Worm (Caenorhabditis elegans): Measurements from ENCODE around the gene jmjd-1.1.

Gene jmjd-1.1

DNA sequence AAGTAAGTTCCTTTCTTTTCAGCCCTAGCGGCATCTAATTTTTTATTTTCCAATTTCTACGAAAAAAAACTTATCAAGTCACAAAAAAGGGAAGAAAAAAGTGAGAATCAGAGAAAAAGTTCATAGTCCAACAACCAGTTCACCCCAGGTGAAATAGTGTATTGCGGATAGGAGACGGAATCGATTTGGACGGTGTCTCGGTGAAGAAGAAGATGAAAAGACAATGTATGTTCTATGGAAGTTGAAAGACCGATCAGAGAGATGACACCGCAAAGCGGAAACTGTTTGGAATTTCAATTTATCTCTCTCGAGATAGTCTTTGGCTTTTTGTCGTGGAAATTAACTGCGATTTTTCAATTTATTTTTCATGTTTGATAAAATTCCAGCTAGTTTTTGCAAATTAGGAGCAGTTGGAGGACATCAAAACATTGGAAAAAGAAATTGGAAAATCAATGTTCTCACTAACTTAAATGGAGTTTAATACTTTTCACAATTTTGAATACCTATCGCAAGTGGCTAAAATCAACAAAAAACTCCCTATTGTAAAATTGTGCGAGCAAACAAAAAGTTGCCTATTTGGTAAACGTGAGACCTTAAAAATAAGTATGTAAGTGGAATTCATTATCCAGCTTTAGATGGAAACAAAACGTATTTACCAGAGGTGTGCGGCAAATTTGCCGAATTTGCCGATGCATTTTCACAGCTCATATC lies 46.0 kb downstream of the jmjd-1.1 start (continued):
- no peak for TF ChIP-seq mep-1 (tag; optimal IDR thresholded peaks at IDR 0.05)
- TF ChIP-seq xbp-1 (tag; optimal IDR thresholded peaks at IDR 0.05): no peak
- TF ChIP-seq rnt-1 (tag; optimal IDR thresholded peaks at IDR 0.05): no peak
- TF ChIP-seq ama-1 (optimal IDR thresholded peaks at IDR 0.05): no peak
- TF ChIP-seq pqm-1 (tag; optimal IDR thresholded peaks at IDR 0.05): no peak
- no peak for TF ChIP-seq nhr-76 (tag; optimal IDR thresholded peaks at IDR 0.05)
- TF ChIP-seq ztf-11 (tag; optimal IDR thresholded peaks at IDR 0.05): no peak
- no peak for TF ChIP-seq unc-130 (tag; optimal IDR thresholded peaks at IDR 0.05)
- TF ChIP-seq ceh-63 (GFP tag; optimal IDR thresholded peaks at IDR 0.05): no peak
- TF ChIP-seq egl-27 (tag; optimal IDR thresholded peaks at IDR 0.05): no peak
- TF ChIP-seq tbx-2 (tag; optimal IDR thresholded peaks at IDR 0.05): peak; percentile 8
- TF ChIP-seq ceh-82 (tag; optimal IDR thresholded peaks at IDR 0.05): no peak
- TF ChIP-seq nhr-11 (tag; optimal IDR thresholded peaks at IDR 0.05): no peak
- no peak for TF ChIP-seq nhr-12 (tag; optimal IDR thresholded peaks at IDR 0.05)
- no peak for TF ChIP-seq aly-2 (tag; optimal IDR thresholded peaks at IDR 0.05)
- TF ChIP-seq nhr-90 (tag; optimal IDR thresholded peaks at IDR 0.05; ENCODE audit: poor library complexity): no peak
- TF ChIP-seq hpl-2 (GFP tag; optimal IDR thresholded peaks at IDR 0.05): no peak
- no peak for TF ChIP-seq mdl-1 (tag; optimal IDR thresholded peaks at IDR 0.05)
- peak in 4 of 6 experiments; percentile 9 to 76 (median 68) for TF ChIP-seq elt-3 (tag; optimal IDR thresholded peaks at IDR 0.05)
- TF ChIP-seq zag-1 (tag; optimal IDR thresholded peaks at IDR 0.05): no peak
- TF ChIP-seq F16B12.6 (tag; optimal IDR thresholded peaks at IDR 0.05): no peak
- peak; percentile 20 for TF ChIP-seq nhr-20 (tag; optimal IDR thresholded peaks at IDR 0.05)
- TF ChIP-seq mab-9 (GFP tag; IDR thresholded peaks at IDR 0.05): no peak
- peak; percentile 17 for TF ChIP-seq snu-23 (GFP tag; optimal IDR thresholded peaks at IDR 0.05)
- TF ChIP-seq ces-1 (GFP tag; optimal IDR thresholded peaks at IDR 0.05): no peak
- TF ChIP-seq zip-4 (GFP tag; optimal IDR thresholded peaks at IDR 0.05): no peak
- peak; percentile 59 for TF ChIP-seq lin-14 (GFP tag; optimal IDR thresholded peaks at IDR 0.05)
- no peak for TF ChIP-seq jun-1 (tag; optimal IDR thresholded peaks at IDR 0.05)
- TF ChIP-seq elt-2 (tag; optimal IDR thresholded peaks at IDR 0.05): no peak
- no peak for TF ChIP-seq hlh-17 (GFP tag; optimal IDR thresholded peaks at IDR 0.05; ENCODE audit: borderline replicate concordance)
- TF ChIP-seq swsn-7 (tag; optimal IDR thresholded peaks at IDR 0.05): no peak
- TF ChIP-seq lsy-2 (tag; optimal IDR thresholded peaks at IDR 0.05): peak in 1 of 2 experiments; percentile 7
- TF ChIP-seq unc-30 (tag; optimal IDR thresholded peaks at IDR 0.05): no peak

DNA sequence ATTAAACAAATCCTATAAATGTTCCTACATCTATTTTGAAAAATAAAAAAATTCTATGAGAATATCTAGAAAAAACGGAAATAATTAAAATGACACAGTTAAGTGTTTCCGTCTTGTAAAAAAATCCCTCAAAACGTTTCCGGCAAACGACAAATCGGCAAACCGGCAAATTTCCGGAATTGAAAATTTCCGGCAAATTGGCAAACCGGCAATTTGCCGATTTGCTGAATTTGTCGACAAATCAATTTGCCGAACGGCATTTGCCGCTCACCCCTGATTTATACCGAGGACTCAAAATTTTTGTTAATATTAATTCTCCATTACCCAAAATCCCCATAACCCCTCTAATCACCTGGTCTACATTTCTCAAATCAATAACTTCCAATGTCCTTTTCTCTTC lies 46.8 kb downstream of the jmjd-1.1 start:
- TF ChIP-seq lin-35 (GFP tag; optimal IDR thresholded peaks at IDR 0.05): no peak
- TF ChIP-seq efl-1 (optimal IDR thresholded peaks at IDR 0.05): no peak
- peak in 1 of 2 experiments; percentile 53 for TF ChIP-seq efl-1 (GFP tag; optimal IDR thresholded peaks at IDR 0.05 in 1 of 2)
- no peak for TF ChIP-seq egl-13 (tag; optimal IDR thresholded peaks at IDR 0.05)
- TF ChIP-seq nhr-28 (tag; optimal IDR thresholded peaks at IDR 0.05): no peak
- TF ChIP-seq C34B4.2 (tag; optimal IDR thresholded peaks at IDR 0.05): no peak

DNA sequence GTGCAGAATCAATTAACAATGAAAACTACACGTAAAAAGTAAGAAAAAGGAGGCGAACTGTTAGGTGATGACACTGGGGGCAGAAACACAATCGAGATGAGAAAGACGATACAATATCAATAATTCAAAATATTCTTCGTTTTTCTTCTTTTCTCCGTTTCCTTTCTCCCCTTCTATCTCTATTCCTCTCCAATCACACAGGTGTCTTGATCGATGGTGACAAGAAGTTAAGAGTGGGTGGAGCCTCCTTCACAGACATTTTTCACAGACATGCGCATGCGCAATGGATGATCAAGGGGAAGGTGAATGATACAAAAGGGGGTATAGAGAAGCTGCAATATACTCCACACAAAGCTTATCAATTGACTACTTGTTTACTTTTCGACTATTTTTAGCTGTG lies 48.4 kb downstream of the jmjd-1.1 start:
- TF ChIP-seq ztf-4 (tag; optimal IDR thresholded peaks at IDR 0.05): no peak
- no peak for TF ChIP-seq ces-1 (GFP tag; optimal IDR thresholded peaks at IDR 0.05)
- no peak for TF ChIP-seq lin-14 (GFP tag; optimal IDR thresholded peaks at IDR 0.05)
- TF ChIP-seq elt-3 (tag; optimal IDR thresholded peaks at IDR 0.05): peak in 1 of 6 experiments; percentile 32
- TF ChIP-seq C34B4.2 (tag; optimal IDR thresholded peaks at IDR 0.05): no peak
- no peak for TF ChIP-seq nhr-11 (tag; optimal IDR thresholded peaks at IDR 0.05)
- no peak for TF ChIP-seq lin-35 (GFP tag; optimal IDR thresholded peaks at IDR 0.05)
- no peak for TF ChIP-seq ceh-63 (GFP tag; optimal IDR thresholded peaks at IDR 0.05)
- peak; percentile 74 for TF ChIP-seq nhr-85 (tag)
- no peak for TF ChIP-seq efl-1 (optimal IDR thresholded peaks at IDR 0.05)
- TF ChIP-seq efl-1 (GFP tag; optimal IDR thresholded peaks at IDR 0.05 in 1 of 2): peak in 1 of 2 experiments; percentile 30
- TF ChIP-seq egl-13 (tag; optimal IDR thresholded peaks at IDR 0.05): no peak
- TF ChIP-seq lsy-2 (tag; optimal IDR thresholded peaks at IDR 0.05): peak in 1 of 2 experiments; percentile 1
- no peak for TF ChIP-seq aha-1 (tag; optimal IDR thresholded peaks at IDR 0.05)
- TF ChIP-seq blmp-1 (tag; optimal IDR thresholded peaks at IDR 0.05): peak; percentile 70
